Worm (Caenorhabditis elegans) whole organism, mixed stage, embryonic: ENCODE results near the gene cdh-5.

Source experiments
- bed-3 ChIP-seq: fragments of 200-800 bp; sonication (Bioruptor generic); optimal IDR thresholded peaks from 3 replicates; lab custom pipeline; 2018; ENCODE audit warnings: mild to moderate bottlenecking, missing genetic modification characterization, moderate library complexity, missing compliant biosample characterization
- blmp-1 ChIP-seq: fragments of 150-350 bp; optimal IDR thresholded peaks from 2 replicates; lab custom pipeline; 2014; ENCODE audit warnings: missing biosample characterization, missing genetic modification characterization
- ceh-39 ChIP-seq: fragments of 150-350 bp; optimal IDR thresholded peaks from 2 replicates; lab custom pipeline; 2014; ENCODE audit warnings: missing biosample characterization, missing genetic modification characterization
- ceh-43 ChIP-seq: fragments of 200-800 bp; sonication (Bioruptor generic); optimal IDR thresholded peaks from 2 replicates; lab custom pipeline; 2018; ENCODE audit warnings: mild to moderate bottlenecking, missing genetic modification characterization, moderate library complexity, missing compliant biosample characterization
- ces-1 ChIP-seq: fragments of 150-350 bp; optimal IDR thresholded peaks from 2 replicates; lab custom pipeline; 2014; ENCODE audit warnings: missing biosample characterization, missing genetic modification reagents, missing genetic modification characterization
- drap-1 ChIP-seq: fragments of 200-800 bp; sonication (Bioruptor generic); optimal IDR thresholded peaks from 3 replicates; lab custom pipeline; 2018; ENCODE audit warnings: mild to moderate bottlenecking, missing genetic modification characterization, missing compliant biosample characterization
- elt-1 ChIP-seq: sonication (generic microtip); optimal IDR thresholded peaks from 2 replicates; lab custom pipeline; 2017; ENCODE audit warnings: missing genetic modification characterization, mild to moderate bottlenecking, missing compliant biosample characterization, antibody characterized with exemption, moderate library complexity, borderline replicate concordance; ENCODE audit not compliant: insufficient read depth
- hlh-1 ChIP-seq: fragments of 150-350 bp; optimal IDR thresholded peaks from 2 replicates; lab custom pipeline; 2014; ENCODE audit warnings: missing biosample characterization, missing genetic modification reagents, missing genetic modification characterization
- lin-13 ChIP-seq: fragments of 150-350 bp; optimal IDR thresholded peaks from 2 replicates; lab custom pipeline; 2014; ENCODE audit warnings: missing biosample characterization, missing genetic modification characterization
- lin-32 ChIP-seq: fragments of 200-800 bp; sonication (Bioruptor generic); optimal IDR thresholded peaks from 2 replicates; lab custom pipeline; 2018; ENCODE audit warnings: mild to moderate bottlenecking, missing genetic modification characterization, missing compliant biosample characterization
- lsy-2 ChIP-seq: fragments of 150-350 bp; optimal IDR thresholded peaks from 2 replicates; lab custom pipeline; 2014; ENCODE audit warnings: missing biosample characterization, missing genetic modification characterization
- mab-5 ChIP-seq: fragments of 150-350 bp; optimal IDR thresholded peaks from 2 replicates; lab custom pipeline; 2014; ENCODE audit warnings: missing biosample characterization, missing genetic modification characterization
- mep-1 ChIP-seq: fragments of 150-350 bp; optimal IDR thresholded peaks from 2 replicates; lab custom pipeline; 2017; ENCODE audit warnings: missing biosample characterization, missing genetic modification reagents, missing genetic modification characterization, inconsistent platforms
- mls-2 ChIP-seq: sonication (generic microtip); optimal IDR thresholded peaks from 2 replicates; lab custom pipeline; 2016; ENCODE audit warnings: mild to moderate bottlenecking, missing genetic modification characterization, moderate library complexity, missing compliant biosample characterization
- nhr-12 ChIP-seq: fragments of 150-350 bp; optimal IDR thresholded peaks from 2 replicates; lab custom pipeline; 2014; ENCODE audit warnings: missing biosample characterization, missing genetic modification characterization
- nhr-2 ChIP-seq: fragments of 150-350 bp; optimal IDR thresholded peaks from 2 replicates; lab custom pipeline; 2014; ENCODE audit warnings: missing biosample characterization, missing genetic modification characterization
- nhr-237 ChIP-seq: fragments of 150-350 bp; optimal IDR thresholded peaks from 2 replicates; lab custom pipeline; 2014; ENCODE audit warnings: missing biosample characterization, missing genetic modification characterization
- nhr-76 ChIP-seq: sonication (generic microtip); optimal IDR thresholded peaks from 2 replicates; lab custom pipeline; 2017; ENCODE audit warnings: missing biosample characterization, missing genetic modification characterization
- pha-4 ChIP-seq: fragments of 150-350 bp; optimal IDR thresholded peaks from 2 replicates; lab custom pipeline; 2018; ENCODE audit warnings: missing biosample characterization, missing genetic modification reagents, missing genetic modification characterization
- sem-2 ChIP-seq: fragments of 200-800 bp; sonication (Bioruptor generic); optimal IDR thresholded peaks from 2 replicates; lab custom pipeline; 2018; ENCODE audit warnings: mild to moderate bottlenecking, missing genetic modification characterization, missing compliant biosample characterization
- snpc-4 ChIP-seq: fragments of 150-350 bp; optimal IDR thresholded peaks from 2 replicates; lab custom pipeline; 2014; ENCODE audit warnings: missing biosample characterization, missing genetic modification characterization
- sptf-1 ChIP-seq: sonication (generic microtip); optimal IDR thresholded peaks from 2 replicates; lab custom pipeline; 2017; ENCODE audit warnings: mild to moderate bottlenecking, missing genetic modification characterization, moderate library complexity, missing compliant biosample characterization
- tbx-8 ChIP-seq: fragments of 200-800 bp; sonication (Bioruptor generic); optimal IDR thresholded peaks from 2 replicates; lab custom pipeline; 2018; ENCODE audit warnings: mild to moderate bottlenecking, missing genetic modification characterization, moderate library complexity, missing compliant biosample characterization
- unc-120 ChIP-seq: sonication (generic microtip); optimal IDR thresholded peaks from 2 replicates; lab custom pipeline; 2017; ENCODE audit warnings: missing genetic modification characterization, missing compliant biosample characterization; ENCODE audit not compliant: poor library complexity, severe bottlenecking
- unc-39 ChIP-seq: fragments of 150-350 bp; optimal IDR thresholded peaks from 2 replicates; lab custom pipeline; 2014; ENCODE audit warnings: missing biosample characterization, missing genetic modification characterization
- unc-62 ChIP-seq: fragments of 150-350 bp; optimal IDR thresholded peaks from 2 replicates; lab custom pipeline; 2014; ENCODE audit warnings: missing biosample characterization, missing genetic modification reagents, missing genetic modification characterization
- zip-8 ChIP-seq: fragments of 150-350 bp; optimal IDR thresholded peaks from 2 replicates; lab custom pipeline; 2014; ENCODE audit warnings: missing biosample characterization, missing genetic modification characterization
- ztf-11 ChIP-seq: fragments of 150-350 bp; optimal IDR thresholded peaks from 2 replicates; lab custom pipeline; 2014; ENCODE audit warnings: missing biosample characterization, missing genetic modification characterization

Gene cdh-5

ce11 chrIV:8631033-8631432, 37.7 kb upstream of the cdh-5 start, which contains the start of gene dgk-4:
Gene dgk-4 (plus strand): TSS chrIV:8631333.
- TF ChIP-seq unc-120 (tag; lab: Kevin White, UChicago) (no peak), drap-1 (GFP tag; lab: Kevin White, UChicago) (no peak), lin-32 (GFP tag; lab: Kevin White, UChicago) (no peak), elt-1 (no peak), mls-2 (no peak), nhr-76 (tag; lab: Kevin White, UChicago) (no peak), bed-3 (no peak), nhr-237 (no peak), sem-2 (GFP tag; lab: Kevin White, UChicago) (no peak), blmp-1 (tag; lab: Kevin White, UChicago) (no peak)

ce11 chrIV:8638761-8639160, 30.0 kb upstream of the cdh-5 start, which contains the start of gene F42A9.9:
Gene F42A9.9 (minus strand): TSS chrIV:8638861.
- TF ChIP-seq ces-1 (GFP tag; lab: Kevin White, UChicago) (no peak), sptf-1 (no peak), zip-8 (tag; lab: Kevin White, UChicago) (no peak), nhr-237 (no peak)

- TF ChIP-seq mls-2 = no peak
- TF ChIP-seq nhr-76 (tag; lab: Kevin White, UChicago) = no peak
- no peak for TF ChIP-seq hlh-1 (tag; lab: Kevin White, UChicago)
- TF ChIP-seq unc-39 (tag; lab: Kevin White, UChicago) = no peak
- TF ChIP-seq bed-3 = no peak
- TF ChIP-seq nhr-12 (tag; lab: Kevin White, UChicago) = no peak
- no peak for TF ChIP-seq lin-32 (GFP tag; lab: Kevin White, UChicago)
- no peak for TF ChIP-seq unc-62 (GFP tag; lab: Kevin White, UChicago)
- no peak for TF ChIP-seq lin-13
- TF ChIP-seq tbx-8 (GFP tag; lab: Kevin White, UChicago) = no peak
- no peak for TF ChIP-seq nhr-237
Measured at ce11 chrIV:8644432-8644831, 24.3 kb upstream of the cdh-5 start, which contains the start of gene C49C8.3. Gene C49C8.3 (plus strand): TSS chrIV:8644732.

- TF ChIP-seq pha-4 = no peak
- no peak for TF ChIP-seq nhr-2
- TF ChIP-seq ces-1 (GFP tag; lab: Kevin White, UChicago) = no peak
Measured at ce11 chrIV:8648502-8648901, 20.2 kb upstream of the cdh-5 start, which contains the start of gene cyp-33E1. Gene cyp-33E1 (minus strand): TSS chrIV:8648602.

ce11 chrIV:8650696-8651095, 18.0 kb upstream of the cdh-5 start, which contains the start of gene C49C8.2:
Gene C49C8.2 (plus strand): TSS chrIV:8651088.
- no peak for TF ChIP-seq snpc-4
- TF ChIP-seq lsy-2 = no peak
- no peak for TF ChIP-seq tbx-8 (GFP tag; lab: Kevin White, UChicago)
- no peak for TF ChIP-seq ceh-43 (GFP tag; lab: Kevin White, UChicago)

ce11 chrIV:8651835-8652234, 16.9 kb upstream of the cdh-5 start, which contains the start of gene C49C8.8:
Gene C49C8.8 (plus strand): TSS chrIV:8652135.
- TF ChIP-seq ztf-11 (tag; lab: Kevin White, UChicago) (no peak), nhr-237 (no peak), elt-1 (no peak), unc-39 (tag; lab: Kevin White, UChicago) (no peak), mls-2 (no peak), blmp-1 (tag; lab: Kevin White, UChicago) (no peak), lin-13 (no peak), ceh-39 (tag; lab: Kevin White, UChicago) (no peak)
- TF ChIP-seq, all 35 proteins: peak for 0

- TF ChIP-seq mab-5 (tag; lab: Kevin White, UChicago) (no peak), sptf-1 (no peak), unc-62 (GFP tag; lab: Kevin White, UChicago) (no peak), sem-2 (GFP tag; lab: Kevin White, UChicago) (no peak), ces-1 (GFP tag; lab: Kevin White, UChicago) (no peak), lin-13 (no peak), nhr-76 (tag; lab: Kevin White, UChicago) (no peak), mep-1 (tag; lab: Kevin White, UChicago) (no peak), nhr-2 (no peak), pha-4 (no peak), tbx-8 (GFP tag; lab: Kevin White, UChicago) (no peak)
Measured at ce11 chrIV:8653592-8653991, 15.1 kb upstream of the cdh-5 start, which contains the start of gene C49C8.5. Gene C49C8.5 (minus strand): TSS chrIV:8653664.
